Worm (Caenorhabditis elegans): ENCODE results near the gene dna-2.

Gene dna-2

ce11 chrII:11751615-11752174 is 26.5 kb upstream of the dna-2 start (continued):
- peak; percentile 36 for TF ChIP-seq tbx-2 (tag; optimal IDR thresholded peaks at IDR 0.05)
- TF ChIP-seq jun-1 (tag; optimal IDR thresholded peaks at IDR 0.05): no peak
- no peak for TF ChIP-seq egl-27 (tag; optimal IDR thresholded peaks at IDR 0.05)
- peak; percentile 31 for TF ChIP-seq skn-1 (tag; optimal IDR thresholded peaks at IDR 0.05)
- peak; percentile 34 for TF ChIP-seq unc-86 (tag; optimal IDR thresholded peaks at IDR 0.05)
- no peak for TF ChIP-seq dpl-1 (GFP tag; optimal IDR thresholded peaks at IDR 0.05)
- TF ChIP-seq pag-3 (tag; optimal IDR thresholded peaks at IDR 0.05; ENCODE audit: borderline replicate concordance, insufficient read depth): no peak
- no peak for TF ChIP-seq snpc-4 (tag; optimal IDR thresholded peaks at IDR 0.05)
- TF ChIP-seq nhr-71 (tag; optimal IDR thresholded peaks at IDR 0.05): peak; percentile 35
- no peak for TF ChIP-seq fkh-4 (tag; optimal IDR thresholded peaks at IDR 0.05; ENCODE audit: borderline replicate concordance)
- no peak for TF ChIP-seq C34B4.2 (tag; optimal IDR thresholded peaks at IDR 0.05)
- no peak for TF ChIP-seq fos-1 (tag; optimal IDR thresholded peaks at IDR 0.05)

DNA sequence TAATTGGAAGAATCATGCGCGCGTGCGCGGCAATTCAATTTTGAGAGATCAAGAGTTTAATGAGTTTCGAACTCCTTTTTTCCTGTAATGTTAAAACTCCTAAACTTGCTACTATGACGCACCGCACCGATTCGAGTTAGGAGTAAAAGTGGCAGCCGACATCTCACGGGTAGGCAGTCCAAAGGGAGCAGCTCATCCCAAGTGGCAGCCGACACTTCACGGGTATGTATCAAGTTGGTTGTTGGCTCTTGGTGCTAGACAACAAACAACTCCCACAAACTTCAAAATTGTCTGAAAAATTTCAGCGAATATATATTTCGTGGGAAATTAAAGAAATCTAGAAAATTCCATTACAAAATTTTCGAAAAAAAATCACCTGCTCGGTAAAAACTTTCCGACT is 25.0 kb upstream of the dna-2 start:
- no peak for TF ChIP-seq mef-2 (tag; optimal IDR thresholded peaks at IDR 0.05)
- TF ChIP-seq lir-3 (tag; optimal IDR thresholded peaks at IDR 0.05; ENCODE audit: poor library complexity): no peak
- TF ChIP-seq nhr-237 (tag; optimal IDR thresholded peaks at IDR 0.05): no peak
- no peak for TF ChIP-seq egl-27 (tag; optimal IDR thresholded peaks at IDR 0.05)
- TF ChIP-seq F16B12.6 (tag; optimal IDR thresholded peaks at IDR 0.05): no peak
- peak; percentile 77 for TF ChIP-seq snpc-4 (tag; optimal IDR thresholded peaks at IDR 0.05)

DNA sequence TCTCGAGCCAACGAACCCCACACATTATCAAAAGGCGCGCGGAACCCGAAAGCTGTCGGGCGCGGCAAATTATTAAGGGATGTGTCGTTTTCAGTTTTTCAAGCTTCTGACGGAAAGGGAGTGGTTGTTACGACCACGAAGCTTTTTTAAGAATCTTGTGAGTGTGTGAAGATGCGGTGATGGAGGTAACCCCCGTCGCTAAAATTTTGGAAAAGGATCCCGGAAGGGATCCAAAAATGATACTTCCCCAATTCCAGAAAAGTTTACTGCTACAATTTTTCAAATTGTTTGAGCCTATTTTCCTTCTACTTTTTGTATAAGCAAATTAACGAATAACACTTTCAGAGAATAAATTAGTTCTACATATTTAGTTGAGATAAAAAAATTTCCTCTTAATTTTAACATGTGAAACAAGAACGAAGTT is 21.5 kb upstream of the dna-2 start:
- TF ChIP-seq F16B12.6 (tag; optimal IDR thresholded peaks at IDR 0.05) (no peak), vab-15 (tag; optimal IDR thresholded peaks at IDR 0.05) (no peak), nhr-47 (tag; optimal IDR thresholded peaks at IDR 0.05) (peak; percentile 10), aly-2 (tag; optimal IDR thresholded peaks at IDR 0.05) (peak; percentile 100), nhr-90 (tag; optimal IDR thresholded peaks at IDR 0.05; ENCODE audit: poor library complexity) (peak; percentile 3), nhr-71 (tag; optimal IDR thresholded peaks at IDR 0.05) (peak; percentile 81), snpc-4 (tag; optimal IDR thresholded peaks at IDR 0.05) (peak; percentile 55), dpl-1 (GFP tag; optimal IDR thresholded peaks at IDR 0.05) (peak in 2 of 3 experiments; percentile 39 to 58), nhr-84 (tag; optimal IDR thresholded peaks at IDR 0.05) (no peak), elt-2 (tag; optimal IDR thresholded peaks at IDR 0.05) (no peak), ets-5 (GFP tag; IDR thresholded peaks at IDR 0.05) (no peak), mdl-1 (tag; optimal IDR thresholded peaks at IDR 0.05) (peak in 1 of 2 experiments; percentile 4), nhr-20 (tag; optimal IDR thresholded peaks at IDR 0.05) (peak; percentile 44), pax-3 (tag; optimal IDR thresholded peaks at IDR 0.05) (peak; percentile 22), unc-86 (tag; optimal IDR thresholded peaks at IDR 0.05) (peak; percentile 50), lin-35 (GFP tag; optimal IDR thresholded peaks at IDR 0.05) (peak; percentile 31 to 47), fkh-4 (tag; optimal IDR thresholded peaks at IDR 0.05; ENCODE audit: borderline replicate concordance) (no peak), ces-1 (GFP tag; optimal IDR thresholded peaks at IDR 0.05) (no peak), mef-2 (tag; optimal IDR thresholded peaks at IDR 0.05) (peak; percentile 46), fos-1 (tag; optimal IDR thresholded peaks at IDR 0.05) (no peak), pqm-1 (tag; optimal IDR thresholded peaks at IDR 0.05) (no peak), dsc-1 (tag; optimal IDR thresholded peaks at IDR 0.05) (peak; percentile 33), unc-30 (tag; optimal IDR thresholded peaks at IDR 0.05) (no peak), lin-39 (tag; optimal IDR thresholded peaks at IDR 0.05) (no peak), lsy-2 (tag; optimal IDR thresholded peaks at IDR 0.05) (peak in 1 of 2 experiments; percentile 86), mab-9 (GFP tag; IDR thresholded peaks at IDR 0.05) (peak; percentile 84), snu-23 (GFP tag; optimal IDR thresholded peaks at IDR 0.05) (peak; percentile 66), efl-1 (optimal IDR thresholded peaks at IDR 0.05) (no peak), efl-1 (GFP tag; optimal IDR thresholded peaks at IDR 0.05 in 1 of 2) (peak in 1 of 2 experiments; percentile 20), isw-1 (GFP tag; IDR thresholded peaks at IDR 0.05) (no peak), jun-1 (tag; optimal IDR thresholded peaks at IDR 0.05) (no peak), nhr-19 (GFP tag; conservative IDR thresholded peaks at IDR 0.05) (peak; percentile 40), ceh-8 (GFP tag; optimal IDR thresholded peaks at IDR 0.05) (no peak), xbp-1 (tag; optimal IDR thresholded peaks at IDR 0.05) (peak; percentile 14), egl-13 (tag; optimal IDR thresholded peaks at IDR 0.05) (peak; percentile 47), ceh-63 (GFP tag; optimal IDR thresholded peaks at IDR 0.05) (no peak), lir-3 (tag; optimal IDR thresholded peaks at IDR 0.05; ENCODE audit: poor library complexity) (no peak), rnt-1 (tag; optimal IDR thresholded peaks at IDR 0.05) (peak; percentile 40), nhr-11 (tag; optimal IDR thresholded peaks at IDR 0.05) (no peak), nhr-85 (tag) (peak; percentile 77)

Measured in whole organism, L1 larva.